Fruit fly (Drosophila melanogaster) S2 (cell line): ENCODE data around the gene RpL32.

Source experiments
- CG8478 ChIP-seq: fragments of >200 bp; optimal IDR thresholded peaks from 2 replicates; lab custom pipeline; 2018
- CTCF ChIP-seq, 2 experiments: fragments of >200 bp; optimal IDR thresholded peaks; 2 replicates each; lab custom pipeline; 2018

DNA sequence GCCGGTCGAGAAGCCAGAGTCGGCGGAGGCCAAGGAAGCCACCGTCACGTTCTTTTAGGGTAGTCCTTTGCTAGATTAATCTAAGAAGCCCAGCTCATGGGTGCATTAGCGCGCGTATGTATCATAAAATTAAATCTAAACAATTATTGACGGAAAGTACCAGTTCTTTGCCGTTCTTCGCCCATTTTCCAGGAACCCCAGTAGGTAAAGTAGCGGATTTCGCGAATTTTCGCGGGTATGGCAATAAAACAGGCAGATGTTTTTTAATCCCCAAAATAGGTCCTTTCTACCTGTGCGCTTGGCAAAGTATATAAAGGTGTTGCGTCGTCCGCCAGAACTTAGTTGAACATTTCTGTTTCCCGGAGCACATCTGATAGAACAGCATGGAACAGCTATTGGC lies 5.1 kb downstream of the RpL32 start:
- TF ChIP-seq CG8478 (lab: Kevin White, UChicago) (no peak), CTCF (optimal IDR thresholded peaks at IDR 0.05; lab: Kevin White, UChicago) (no peak)
